Fruit fly (Drosophila melanogaster) whole organism, embryonic: ENCODE measurements around the gene tutl.
A peak's percentile ranks its signal among the peaks of the same experiment; 100 is the strongest.

Experiments
- BEAF-32 ChIP-seq: fragments of 200-800 bp; sonication (Bioruptor generic); optimal IDR thresholded peaks from 3 replicates; lab custom pipeline; 2017; ENCODE audit warnings: missing biosample characterization, missing genetic modification characterization, mild to moderate bottlenecking, moderate library complexity, missing genetic modification reagents
- CG10274 ChIP-seq: fragments of 200-800 bp; sonication (Bioruptor generic); optimal IDR thresholded peaks from 3 replicates; lab custom pipeline; 2017; ENCODE audit warnings: missing biosample characterization, mild to moderate bottlenecking, missing genetic modification characterization
- CG10462 ChIP-seq: fragments of 200-800 bp; sonication (Bioruptor generic); optimal IDR thresholded peaks from 2 replicates; lab custom pipeline; 2016; ENCODE audit warnings: missing biosample characterization, missing genetic modification characterization
- CG11456 ChIP-seq: fragments of 200-800 bp; sonication (Bioruptor generic); IDR thresholded peaks from 3 replicates; pipeline ENCODE4 v1.3.6; 2022; ENCODE audit warnings: missing biosample characterization, missing genetic modification characterization
- CG12071 ChIP-seq: fragments of 200-800 bp; sonication (Bioruptor generic); optimal IDR thresholded peaks from 3 replicates; lab custom pipeline; 2018; ENCODE audit warnings: missing biosample characterization, mild to moderate bottlenecking, missing genetic modification characterization
- CG12769 ChIP-seq: fragments of 200-800 bp; sonication (Bioruptor generic); optimal IDR thresholded peaks from 2 replicates; lab custom pipeline; 2019; ENCODE audit warnings: missing biosample characterization, mild to moderate bottlenecking, missing genetic modification characterization, moderate library complexity
- CG13624 ChIP-seq: fragments of 200-800 bp; sonication (Bioruptor generic); optimal IDR thresholded peaks from 2 replicates; lab custom pipeline; 2016; ENCODE audit warnings: missing biosample characterization, missing genetic modification characterization
- CG14014 ChIP-seq: fragments of 200-800 bp; sonication (Bioruptor generic); IDR thresholded peaks from 2 replicates; pipeline ENCODE4 v1.3.6; 2022; ENCODE audit warnings: missing biosample characterization, missing genetic modification characterization
- CG14860 ChIP-seq: fragments of 200-800 bp; sonication (Bioruptor generic); IDR thresholded peaks from 3 replicates; pipeline ENCODE4 v1.3.6; 2022; ENCODE audit warnings: missing biosample characterization, missing genetic modification characterization; ENCODE audit not compliant: partially characterized antibody
- CG1647 ChIP-seq: fragments of 200-800 bp; sonication (Bioruptor generic); optimal IDR thresholded peaks from 3 replicates; lab custom pipeline; 2016; ENCODE audit warnings: missing biosample characterization, missing genetic modification characterization
- CG17328 ChIP-seq: fragments of 200-800 bp; sonication (Bioruptor generic); IDR thresholded peaks from 2 replicates; pipeline ENCODE4 v1.3.6; 2022; ENCODE audit warnings: missing biosample characterization, missing genetic modification characterization
- CG2116 ChIP-seq: fragments of 200-800 bp; sonication (Bioruptor generic); optimal IDR thresholded peaks from 3 replicates; lab custom pipeline; 2018; ENCODE audit warnings: missing biosample characterization, mild to moderate bottlenecking, missing genetic modification characterization
- CG30431 ChIP-seq: fragments of 200-800 bp; sonication (Bioruptor generic); optimal IDR thresholded peaks from 2 replicates; lab custom pipeline; 2017; ENCODE audit warnings: missing biosample characterization, missing genetic modification characterization
- CG6791 ChIP-seq: fragments of 200-800 bp; sonication (Bioruptor generic); IDR thresholded peaks from 3 replicates; pipeline ENCODE4 v1.3.6; 2022; ENCODE audit warnings: missing biosample characterization, missing genetic modification characterization; ENCODE audit not compliant: partially characterized antibody
- CG9797 ChIP-seq: fragments of 200-800 bp; sonication (Bioruptor generic); optimal IDR thresholded peaks from 3 replicates; lab custom pipeline; 2018; ENCODE audit warnings: missing biosample characterization, mild to moderate bottlenecking, missing genetic modification characterization
- CG9876 ChIP-seq: fragments of 200-800 bp; sonication (Bioruptor generic); optimal IDR thresholded peaks from 2 replicates; lab custom pipeline; 2016; ENCODE audit warnings: missing biosample characterization, missing genetic modification characterization
- CTCF ChIP-seq: fragments of 200-800 bp; sonication (Bioruptor generic); optimal IDR thresholded peaks from 2 replicates; lab custom pipeline; 2017; ENCODE audit warnings: missing biosample characterization, mild to moderate bottlenecking, missing genetic modification characterization, moderate library complexity
- CkIIα-i1 ChIP-seq: fragments of 200-800 bp; sonication (Bioruptor generic); IDR thresholded peaks from 2 replicates; pipeline ENCODE4 v1.3.6; 2022; ENCODE audit warnings: missing biosample characterization, missing genetic modification characterization
- GATAe ChIP-seq: fragments of 200-800 bp; sonication (Bioruptor generic); conservative IDR thresholded peaks from 2 replicates; pipeline ENCODE4 v1.3.6; 2022; ENCODE audit warnings: missing biosample characterization, missing genetic modification characterization
- H2.0 ChIP-seq: fragments of 200-800 bp; sonication (Bioruptor generic); IDR thresholded peaks from 2 replicates; pipeline ENCODE4 v1.3.6; 2022; ENCODE audit warnings: missing biosample characterization, missing genetic modification characterization
- Hey ChIP-seq: fragments of 200-800 bp; sonication (Bioruptor generic); optimal IDR thresholded peaks from 3 replicates; lab custom pipeline; 2018; ENCODE audit warnings: missing biosample characterization, mild to moderate bottlenecking, missing genetic modification characterization
- Hr78 ChIP-seq, 2 experiments: fragments of 200-800 bp in 1 of 2; fragments of >200 bp in 1 of 2; sonication (Bioruptor generic) in 1 of 2; optimal IDR thresholded peaks; 2 replicates each; lab custom pipeline; 2017 to 2019; ENCODE audit warnings: missing biosample characterization in 2 of 2, missing genetic modification characterization in 2 of 2, mild to moderate bottlenecking in 1 of 2, moderate library complexity in 1 of 2
- NC2β ChIP-seq: fragments of 200-800 bp; sonication (Bioruptor generic); optimal IDR thresholded peaks from 2 replicates; lab custom pipeline; 2016; ENCODE audit warnings: missing biosample characterization, missing genetic modification characterization
- Nf-YB ChIP-seq: fragments of 200-800 bp; sonication (Bioruptor generic); optimal IDR thresholded peaks from 3 replicates; lab custom pipeline; 2019; ENCODE audit warnings: missing biosample characterization, mild to moderate bottlenecking, missing genetic modification characterization, moderate library complexity
- Ssrp ChIP-seq: fragments of 200-800 bp; sonication (Bioruptor generic); optimal IDR thresholded peaks from 2 replicates; lab custom pipeline; 2018; ENCODE audit warnings: missing biosample characterization, mild to moderate bottlenecking, missing genetic modification characterization, moderate library complexity
- Xbp1 ChIP-seq: fragments of 200-800 bp; sonication (Bioruptor generic); optimal IDR thresholded peaks from 3 replicates; lab custom pipeline; 2016; ENCODE audit warnings: missing biosample characterization, mild to moderate bottlenecking, missing genetic modification characterization
- corto ChIP-seq: fragments of 200-800 bp; sonication (Bioruptor generic); optimal IDR thresholded peaks from 2 replicates; lab custom pipeline; 2016; ENCODE audit warnings: missing biosample characterization, mild to moderate bottlenecking, missing genetic modification characterization, moderate library complexity
- crol ChIP-seq: fragments of 200-800 bp; sonication (Bioruptor generic); IDR thresholded peaks from 2 replicates; pipeline ENCODE4 v1.3.6; 2022; ENCODE audit warnings: missing biosample characterization, missing genetic modification characterization
- eve ChIP-seq, 2 experiments: fragments of >200 bp; optimal IDR thresholded peaks; 2 replicates each; lab custom pipeline; 2017; ENCODE audit warnings: missing biosample characterization in 2 of 2, missing genetic modification characterization in 2 of 2
- exex ChIP-seq: fragments of 200-800 bp; sonication (Bioruptor generic); optimal IDR thresholded peaks from 4 replicates; lab custom pipeline; 2018; ENCODE audit warnings: missing biosample characterization, mild to moderate bottlenecking, missing genetic modification characterization, moderate library complexity
- eyg ChIP-seq: fragments of 200-800 bp; sonication (Bioruptor generic); optimal IDR thresholded peaks from 3 replicates; lab custom pipeline; 2016; ENCODE audit warnings: missing biosample characterization, missing genetic modification characterization
- fd64A ChIP-seq: fragments of 200-800 bp; sonication (Bioruptor generic); optimal IDR thresholded peaks from 3 replicates; lab custom pipeline; 2018; ENCODE audit warnings: missing biosample characterization, mild to moderate bottlenecking, missing genetic modification characterization
- gro ChIP-seq: fragments of 200-800 bp; sonication (Bioruptor generic); optimal IDR thresholded peaks from 2 replicates; lab custom pipeline; 2016; ENCODE audit warnings: missing biosample characterization, missing genetic modification characterization
- kay ChIP-seq: fragments of 200-800 bp; sonication (Bioruptor generic); optimal IDR thresholded peaks from 2 replicates; lab custom pipeline; 2016; ENCODE audit warnings: missing biosample characterization, missing genetic modification characterization
- klu ChIP-seq: fragments of 200-800 bp; sonication (Bioruptor generic); IDR thresholded peaks from 2 replicates; pipeline ENCODE4 v1.3.6; 2022; ENCODE audit warnings: missing biosample characterization, missing genetic modification characterization
- lola ChIP-seq, 3 experiments: fragments of >200 bp in 2 of 3; fragments of 200-800 bp in 1 of 3; sonication (Bioruptor generic) in 1 of 3; optimal IDR thresholded peaks; 2 replicates each; lab custom pipeline; 2017 to 2019; ENCODE audit warnings: missing biosample characterization in 3 of 3, missing genetic modification characterization in 3 of 3, mild to moderate bottlenecking in 1 of 3, moderate library complexity in 1 of 3
- mirr ChIP-seq: fragments of 200-800 bp; sonication (Bioruptor generic); optimal IDR thresholded peaks from 3 replicates; lab custom pipeline; 2018; ENCODE audit warnings: missing biosample characterization, mild to moderate bottlenecking, missing genetic modification characterization
- nerfin-2 ChIP-seq: fragments of 200-800 bp; sonication (Bioruptor generic); IDR thresholded peaks from 2 replicates; pipeline ENCODE4 v1.3.6; 2022; ENCODE audit warnings: missing biosample characterization, missing genetic modification characterization; ENCODE audit not compliant: partially characterized antibody
- sim ChIP-seq: fragments of 200-800 bp; sonication (Bioruptor generic); IDR thresholded peaks from 2 replicates; pipeline ENCODE4 v1.3.6; 2022; ENCODE audit warnings: missing biosample characterization, missing genetic modification characterization
- sna ChIP-seq: fragments of 200-800 bp; sonication (Bioruptor generic); IDR thresholded peaks from 2 replicates; pipeline ENCODE4 v1.3.6; 2022; ENCODE audit warnings: missing biosample characterization, missing genetic modification characterization; ENCODE audit not compliant: partially characterized antibody
- stwl ChIP-seq: fragments of 200-800 bp; sonication (Bioruptor generic); optimal IDR thresholded peaks from 3 replicates; lab custom pipeline; 2018; ENCODE audit warnings: missing biosample characterization, mild to moderate bottlenecking, missing genetic modification characterization, moderate library complexity
- tin ChIP-seq: fragments of 200-800 bp; sonication (Bioruptor generic); optimal IDR thresholded peaks from 3 replicates; lab custom pipeline; 2016; ENCODE audit warnings: missing biosample characterization, missing genetic modification characterization
- tna ChIP-seq: fragments of 200-800 bp; sonication (Bioruptor generic); IDR thresholded peaks from 2 replicates; pipeline ENCODE4 v1.3.6; 2022; ENCODE audit warnings: missing biosample characterization, missing genetic modification characterization; ENCODE audit not compliant: partially characterized antibody
- vvl ChIP-seq: fragments of 200-800 bp; sonication (Bioruptor generic); IDR thresholded peaks from 2 replicates; pipeline ENCODE4 v1.3.6; 2022; ENCODE audit warnings: missing biosample characterization, missing genetic modification characterization
- wor ChIP-seq: fragments of 200-800 bp; sonication (Bioruptor generic); IDR thresholded peaks from 2 replicates; pipeline ENCODE4 v1.3.6; 2022; ENCODE audit warnings: missing biosample characterization, missing genetic modification characterization

The tutl gene

DNA sequence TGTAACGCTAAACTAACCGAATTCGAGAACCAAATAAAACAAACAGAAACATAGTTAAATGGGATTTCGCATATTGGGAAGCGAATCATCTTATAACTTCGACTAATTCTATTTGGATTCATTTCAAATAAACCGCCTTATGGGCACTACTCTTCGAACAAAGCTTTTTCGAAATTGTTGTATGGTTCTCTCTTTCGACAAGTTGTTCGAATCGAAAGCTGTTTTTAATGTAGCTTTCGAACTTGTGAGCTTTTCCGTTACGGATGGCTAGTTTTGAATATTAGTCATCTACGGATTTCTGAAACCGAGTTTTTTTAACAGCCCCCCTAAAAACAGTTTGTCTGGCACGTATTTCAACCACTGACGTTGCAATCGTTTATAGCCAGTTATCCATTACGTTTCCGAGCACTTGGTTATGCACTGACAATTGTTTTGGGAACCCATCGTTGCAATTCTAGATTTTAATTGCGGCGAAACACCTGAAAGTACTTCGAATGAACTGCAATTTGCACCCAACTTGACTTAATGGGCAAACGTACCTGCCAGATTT is 48.9 kb downstream of the tutl start (continued):
- TF ChIP-seq CG6791 = no peak
- TF ChIP-seq fd64A (GFP tag; lab: Kevin White, UChicago) = no peak
- TF ChIP-seq CTCF (GFP tag; lab: Kevin White, UChicago) = peak; percentile 35
- no peak for TF ChIP-seq Ssrp (tag; lab: Kevin White, UChicago)
- TF ChIP-seq Hey (tag; lab: Kevin White, UChicago) = no peak
- no peak for TF ChIP-seq stwl (tag; lab: Kevin White, UChicago)
- no peak for TF ChIP-seq Nf-YB (GFP tag; lab: Kevin White, UChicago)

DNA sequence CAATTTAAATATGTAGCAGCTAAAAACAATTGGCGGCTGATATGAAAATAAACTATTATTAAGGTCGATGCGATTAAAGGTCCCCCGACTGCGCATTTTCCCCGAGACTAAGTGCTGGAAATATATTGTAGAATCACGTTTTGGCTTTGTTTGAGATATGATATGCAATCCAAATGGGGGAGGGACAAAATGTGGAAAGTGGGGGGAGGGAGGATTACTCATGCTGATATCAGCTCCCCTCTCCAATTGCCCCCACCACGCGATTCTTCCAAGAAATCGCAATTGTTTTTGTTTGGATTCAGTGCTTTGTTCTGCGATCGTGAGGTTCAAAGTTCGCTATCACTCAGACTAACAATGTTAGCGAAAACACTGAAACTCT is 49.6 kb downstream of the tutl start:
- TF ChIP-seq lola (GFP tag; optimal IDR thresholded peaks at IDR 0.05; lab: Kevin White, UChicago) (no peak), kay (GFP tag; lab: Kevin White, UChicago) (peak; percentile 46), mirr (GFP tag; lab: Kevin White, UChicago) (peak; percentile 61), eve (GFP tag; optimal IDR thresholded peaks at IDR 0.05; lab: Kevin White, UChicago) (peak in 1 of 2 experiments; percentile 77), wor (no peak), crol (GFP tag; lab: Robert Waterston, UW) (peak; percentile 71), exex (tag; lab: Kevin White, UChicago) (peak; percentile 56), GATAe (GFP tag; lab: Robert Waterston, UW) (peak; percentile 57)
- TF ChIP-seq, all 482 proteins: peak for 6

DNA sequence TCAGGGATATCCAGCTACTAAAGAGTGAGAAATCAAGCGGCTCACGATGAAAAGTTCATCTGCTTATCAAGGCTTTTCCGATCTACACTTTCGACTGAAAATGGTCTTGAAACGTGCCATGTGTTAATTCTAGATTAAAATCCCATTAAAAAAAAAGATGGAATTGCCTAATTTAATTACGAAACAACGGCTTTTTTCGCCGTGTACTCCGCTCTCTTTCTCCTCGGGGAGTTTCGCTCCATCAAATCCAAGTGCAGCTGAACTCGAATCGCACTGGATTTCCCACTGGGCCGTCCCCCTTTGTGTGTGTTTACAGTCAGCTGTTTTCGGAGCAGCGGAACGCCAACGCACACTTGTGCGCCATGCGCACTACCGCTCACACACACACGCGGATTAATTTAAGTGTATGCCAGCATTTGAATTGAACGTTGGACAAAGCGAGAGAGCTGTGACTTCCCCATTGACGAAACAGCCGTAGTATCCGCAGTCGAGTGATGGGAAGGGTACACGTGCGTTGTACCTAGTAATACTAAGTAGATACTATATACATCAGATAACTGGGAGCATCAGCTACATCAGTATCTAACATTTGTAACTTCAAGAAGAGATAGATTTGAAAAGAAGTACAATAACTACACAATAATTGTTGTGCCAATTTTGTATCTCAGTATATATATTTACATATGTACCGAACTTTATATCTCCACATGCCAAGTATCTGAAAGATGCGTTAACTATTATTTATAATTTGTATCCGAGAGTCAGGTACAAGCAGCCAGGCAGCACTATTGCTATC is 50.2 kb downstream of the tutl start:
- TF ChIP-seq eve (GFP tag; optimal IDR thresholded peaks at IDR 0.05; lab: Kevin White, UChicago) (no peak), NC2β (GFP tag; lab: Kevin White, UChicago) (peak; percentile 62), CkIIα-i1 (GFP tag; lab: Robert Waterston, UW) (peak; percentile 60), corto (GFP tag; lab: Kevin White, UChicago) (peak; percentile 69), CG13624 (GFP tag; lab: Kevin White, UChicago) (peak; percentile 89), CG10274 (GFP tag; lab: Kevin White, UChicago) (peak; percentile 57), CG10462 (peak; percentile 46), CG9876 (GFP tag; lab: Kevin White, UChicago) (peak; percentile 57), gro (GFP tag; lab: Kevin White, UChicago) (peak; percentile 55), CG12071 (GFP tag; lab: Kevin White, UChicago) (peak; percentile 71), sna (GFP tag; lab: Robert Waterston, UW) (no peak), CG9797 (GFP tag; lab: Kevin White, UChicago) (peak; percentile 9), klu (peak; percentile 52), tin (peak; percentile 74), CG17328 (peak; percentile 84), CG14860 (GFP tag; lab: Robert Waterston, UW) (no peak), vvl (GFP tag; lab: Robert Waterston, UW) (peak; percentile 90), CG11456 (GFP tag; lab: Robert Waterston, UW) (peak; percentile 75), sim (GFP tag; lab: Robert Waterston, UW) (peak; percentile 65), eyg (GFP tag; lab: Kevin White, UChicago) (peak; percentile 65), Hr78 (GFP tag; optimal IDR thresholded peaks at IDR 0.05; lab: Kevin White, UChicago) (peak in 1 of 2 experiments; percentile 86), CG2116 (GFP tag; lab: Kevin White, UChicago) (no peak), CG14014 (peak; percentile 87), tna (no peak), CG1647 (peak; percentile 70), CG30431 (GFP tag; lab: Kevin White, UChicago) (peak; percentile 70), nerfin-2 (no peak), CG12769 (tag; lab: Kevin White, UChicago) (peak; percentile 92), H2.0 (GFP tag; lab: Robert Waterston, UW) (peak; percentile 84), Xbp1 (GFP tag; lab: Kevin White, UChicago) (peak; percentile 84), BEAF-32 (GFP tag; lab: Kevin White, UChicago) (no peak)
